Worm (Caenorhabditis elegans) whole organism, L4 larva: ENCODE results near the gene F49C12.2.
A peak's percentile ranks its signal among the peaks of the same experiment; 100 is the strongest.

Experiments used
- F10B5.3 ChIP-seq: sonication (generic microtip); optimal IDR thresholded peaks from 2 replicates; lab custom pipeline; 2016; ENCODE audit warnings: mild to moderate bottlenecking, missing genetic modification characterization, missing compliant biosample characterization
- T20F7.1 ChIP-seq: fragments of 200-800 bp; sonication (Bioruptor generic); optimal IDR thresholded peaks from 2 replicates; lab custom pipeline; 2018; ENCODE audit warnings: mild to moderate bottlenecking, missing genetic modification characterization, missing compliant biosample characterization
- Y48G9A.11 ChIP-seq: fragments of 200-800 bp; sonication (Bioruptor generic); IDR thresholded peaks from 2 replicates; pipeline ENCODE4 v1.3.6; 2022; ENCODE audit warnings: missing genetic modification reagents, missing genetic modification characterization, missing compliant biosample characterization
- Y5F2A.4 ChIP-seq: fragments of 200-800 bp; sonication (Bioruptor generic); optimal IDR thresholded peaks from 2 replicates; lab custom pipeline; 2018; ENCODE audit warnings: mild to moderate bottlenecking, missing genetic modification characterization, missing compliant biosample characterization
- aha-1 ChIP-seq: fragments of 150-350 bp; peaks from one replicate; lab custom pipeline; 2014; ENCODE audit warnings: missing biosample characterization, missing genetic modification characterization
- ceh-28 ChIP-seq: fragments of 150-350 bp; optimal IDR thresholded peaks from 2 replicates; lab custom pipeline; 2014; ENCODE audit warnings: missing biosample characterization, missing genetic modification reagents, missing genetic modification characterization
- ceh-44 ChIP-seq: fragments of 200-800 bp; sonication (Bioruptor generic); IDR thresholded peaks from 2 replicates; pipeline ENCODE4 v1.3.6; 2022; ENCODE audit warnings: missing genetic modification reagents, missing genetic modification characterization, missing compliant biosample characterization
- ceh-62 ChIP-seq: sonication (generic microtip); optimal IDR thresholded peaks from 2 replicates; lab custom pipeline; 2017; ENCODE audit warnings: missing biosample characterization, missing genetic modification characterization
- ces-1 ChIP-seq: fragments of 150-350 bp; sonication (generic microtip); optimal IDR thresholded peaks from 4 replicates; lab custom pipeline; 2014; ENCODE audit warnings: missing biosample characterization, missing genetic modification reagents, missing genetic modification characterization
- daf-12 ChIP-seq: fragments of 150-350 bp; optimal IDR thresholded peaks from 2 replicates; lab custom pipeline; 2014; ENCODE audit warnings: missing biosample characterization, missing genetic modification reagents, missing genetic modification characterization
- daf-16 ChIP-seq, 3 experiments: sonication (generic microtip); optimal IDR thresholded peaks; 2 replicates each; lab custom pipeline; 2016 to 2017; ENCODE audit warnings: missing genetic modification characterization in 3 of 3, missing genetic modification reagents in 3 of 3, mild to moderate bottlenecking in 2 of 3, missing compliant biosample characterization in 2 of 3, missing biosample characterization in 1 of 3, moderate library complexity in 1 of 3
- dmd-6 ChIP-seq: fragments of 200-800 bp; sonication (Bioruptor generic); IDR thresholded peaks from 2 replicates; pipeline ENCODE4 v1.3.6; 2022; ENCODE audit warnings: missing genetic modification reagents, missing genetic modification characterization, missing compliant biosample characterization
- duxl-1 ChIP-seq: sonication (generic microtip); optimal IDR thresholded peaks from 2 replicates; lab custom pipeline; 2016; ENCODE audit warnings: mild to moderate bottlenecking, missing genetic modification characterization, moderate library complexity, missing compliant biosample characterization; ENCODE audit not compliant: poor library complexity
- hif-1 ChIP-seq, 2 experiments: sonication (generic microtip); optimal IDR thresholded peaks; 2 replicates each; lab custom pipeline; 2016 to 2017; ENCODE audit warnings: missing compliant biosample characterization in 2 of 2, missing genetic modification characterization in 2 of 2, missing genetic modification reagents in 2 of 2, missing genotype in 2 of 2, mild to moderate bottlenecking in 1 of 2
- hlh-11 ChIP-seq: fragments of 200-800 bp; sonication (Bioruptor generic); optimal IDR thresholded peaks from 2 replicates; lab custom pipeline; 2018; ENCODE audit warnings: mild to moderate bottlenecking, missing genetic modification characterization, missing compliant biosample characterization
- jun-1 ChIP-seq: fragments of 150-350 bp; optimal IDR thresholded peaks from 2 replicates; lab custom pipeline; 2014; ENCODE audit warnings: missing biosample characterization, missing genetic modification reagents, missing genetic modification characterization
- lim-7 ChIP-seq: fragments of 200-800 bp; sonication (Bioruptor generic); IDR thresholded peaks from 2 replicates; pipeline ENCODE4 v1.3.6; 2022; ENCODE audit warnings: missing genetic modification characterization, missing compliant biosample characterization
- madf-9 ChIP-seq: fragments of 200-800 bp; sonication (Bioruptor generic); conservative IDR thresholded peaks from 2 replicates; pipeline ENCODE4 v1.3.6; 2022; ENCODE audit warnings: missing genetic modification reagents, missing genetic modification characterization, missing compliant biosample characterization
- mdt-29 ChIP-seq: fragments of 200-800 bp; sonication (Bioruptor generic); IDR thresholded peaks from 2 replicates; pipeline ENCODE4 v1.3.6; 2022; ENCODE audit warnings: missing genetic modification reagents, missing genetic modification characterization, missing compliant biosample characterization
- mep-1 ChIP-seq: fragments of 150-350 bp; sonication (generic microtip); optimal IDR thresholded peaks from 3 replicates; lab custom pipeline; 2014; ENCODE audit warnings: missing biosample characterization, missing genetic modification characterization
- mes-2 ChIP-seq: sonication (generic microtip); optimal IDR thresholded peaks from 2 replicates; lab custom pipeline; 2016; ENCODE audit warnings: missing genotype, mild to moderate bottlenecking, missing genetic modification characterization, missing compliant biosample characterization; ENCODE audit not compliant: poor library complexity, severe bottlenecking
- mxl-2 ChIP-seq: fragments of 200-800 bp; sonication (Bioruptor generic); conservative IDR thresholded peaks from 2 replicates; pipeline ENCODE4 v1.3.6; 2022; ENCODE audit warnings: missing genetic modification reagents, missing genetic modification characterization, missing compliant biosample characterization
- nhr-102 ChIP-seq: sonication (generic microtip); optimal IDR thresholded peaks from 2 replicates; lab custom pipeline; 2016; ENCODE audit warnings: mild to moderate bottlenecking, missing genetic modification characterization, moderate library complexity, missing compliant biosample characterization
- nhr-111 ChIP-seq: fragments of 200-800 bp; sonication (Bioruptor generic); optimal IDR thresholded peaks from 2 replicates; lab custom pipeline; 2018; ENCODE audit warnings: mild to moderate bottlenecking, missing genetic modification characterization, missing compliant biosample characterization
- nhr-237 ChIP-seq: sonication (generic microtip); optimal IDR thresholded peaks from 2 replicates; lab custom pipeline; 2017; ENCODE audit warnings: missing biosample characterization, missing genetic modification characterization
- nhr-28 ChIP-seq: fragments of 150-350 bp; optimal IDR thresholded peaks from 2 replicates; lab custom pipeline; 2014; ENCODE audit warnings: missing biosample characterization, missing genetic modification characterization
- nhr-41 ChIP-seq: fragments of 200-800 bp; sonication (Bioruptor generic); IDR thresholded peaks from 2 replicates; pipeline ENCODE4 v1.3.6; 2022; ENCODE audit warnings: missing genetic modification reagents, missing genetic modification characterization, missing compliant biosample characterization
- nhr-42 ChIP-seq: fragments of 200-800 bp; sonication (Bioruptor generic); IDR thresholded peaks from 2 replicates; pipeline ENCODE4 v1.3.6; 2022; ENCODE audit warnings: missing genetic modification characterization, missing compliant biosample characterization
- pha-4 ChIP-seq, 2 experiments: fragments of 150-350 bp in 1 of 2; fragments of 200-800 bp in 1 of 2; sonication (Bioruptor generic) in 1 of 2; IDR thresholded peaks in 1 of 2; optimal IDR thresholded peaks in 1 of 2; 2 replicates each; pipeline versions ENCODE4 v1.3.6 to Lab custom; 2014 to 2022; ENCODE audit warnings: missing genetic modification characterization in 2 of 2, missing genetic modification reagents in 2 of 2, missing biosample characterization in 1 of 2, missing compliant biosample characterization in 1 of 2
- pqm-1 ChIP-seq: sonication (generic microtip); optimal IDR thresholded peaks from 2 replicates; lab custom pipeline; 2017; ENCODE audit warnings: missing biosample characterization, missing genetic modification characterization
- saeg-2 ChIP-seq: fragments of 200-800 bp; sonication (Bioruptor generic); IDR thresholded peaks from 2 replicates; pipeline ENCODE4 v1.3.6; 2022; ENCODE audit warnings: missing genetic modification reagents, missing genetic modification characterization, missing compliant biosample characterization
- spr-3 ChIP-seq: fragments of 200-800 bp; sonication (Bioruptor generic); optimal IDR thresholded peaks from 2 replicates; lab custom pipeline; 2018; ENCODE audit warnings: mild to moderate bottlenecking, missing genetic modification characterization, missing compliant biosample characterization
- tag-97 ChIP-seq: fragments of 200-800 bp; sonication (Bioruptor generic); IDR thresholded peaks from 2 replicates; pipeline ENCODE4 v1.3.6; 2022; ENCODE audit warnings: missing genetic modification characterization, missing compliant biosample characterization
- tra-1 ChIP-seq: fragments of 200-800 bp; sonication (Bioruptor generic); IDR thresholded peaks from 2 replicates; pipeline ENCODE4 v1.3.6; 2022; ENCODE audit warnings: missing genetic modification reagents, missing genetic modification characterization, missing compliant biosample characterization
- unc-130 ChIP-seq: sonication (generic microtip); optimal IDR thresholded peaks from 2 replicates; lab custom pipeline; 2016; ENCODE audit warnings: missing genetic modification reagents, missing genetic modification characterization, missing compliant biosample characterization
- unc-39 ChIP-seq: sonication (generic microtip); optimal IDR thresholded peaks from 2 replicates; lab custom pipeline; 2017; ENCODE audit warnings: missing biosample characterization, missing genetic modification characterization
- unc-62 ChIP-seq, 3 experiments: fragments of 150-350 bp in 1 of 3; sonication (generic microtip); optimal IDR thresholded peaks in 2 of 3; peaks in 1 of 3; 1 replicate in 1 of 3; 2 replicates in 2 of 3; lab custom pipeline; 2014 to 2017; ENCODE audit warnings: missing biosample characterization in 3 of 3, missing genetic modification characterization in 3 of 3, missing genetic modification reagents in 3 of 3, missing genotype in 1 of 3
- vab-7 ChIP-seq: fragments of 200-800 bp; sonication (Bioruptor generic); IDR thresholded peaks from 2 replicates; pipeline ENCODE4 v1.3.6; 2022; ENCODE audit warnings: missing genetic modification reagents, missing genetic modification characterization, missing compliant biosample characterization
- zag-1 ChIP-seq: fragments of 150-350 bp; optimal IDR thresholded peaks from 2 replicates; lab custom pipeline; 2014; ENCODE audit warnings: missing biosample characterization, missing genetic modification characterization
- zfp-2 ChIP-seq: sonication (generic microtip); optimal IDR thresholded peaks from 2 replicates; lab custom pipeline; 2016; ENCODE audit warnings: mild to moderate bottlenecking, missing genetic modification characterization, missing compliant biosample characterization
- zfp-3 ChIP-seq: fragments of 200-800 bp; sonication (Bioruptor generic); conservative IDR thresholded peaks from 2 replicates; pipeline ENCODE4 v1.3.6; 2022; ENCODE audit warnings: missing genetic modification reagents, missing genetic modification characterization, missing compliant biosample characterization
- zip-11 ChIP-seq: fragments of 200-800 bp; sonication (Bioruptor generic); IDR thresholded peaks from 2 replicates; pipeline ENCODE4 v1.3.6; 2022; ENCODE audit warnings: missing genetic modification characterization, missing compliant biosample characterization
- zip-2 ChIP-seq: fragments of 150-350 bp; optimal IDR thresholded peaks from 2 replicates; lab custom pipeline; 2014; ENCODE audit warnings: missing biosample characterization, missing genetic modification characterization

Gene F49C12.2

ce11 chrIV:9308975-9309374, 9.9 kb upstream of the F49C12.2 start, which contains the start of gene F49C12.6:
Gene F49C12.6 (minus strand): TSS chrIV:9309075.
- TF ChIP-seq mes-2 (tag; lab: Kevin White, UChicago) (no peak), ceh-28 (tag; lab: Kevin White, UChicago) (no peak), mxl-2 (GFP tag; lab: Robert Waterston, UW) (no peak), Y48G9A.11 (GFP tag; lab: Robert Waterston, UW) (no peak), ces-1 (GFP tag; lab: Kevin White, UChicago) (no peak), nhr-28 (tag; lab: Kevin White, UChicago) (no peak), nhr-102 (tag; lab: Kevin White, UChicago) (no peak), tag-97 (GFP tag; lab: Robert Waterston, UW) (no peak), mep-1 (no peak), zip-2 (no peak), nhr-237 (no peak), zfp-2 (tag; lab: Kevin White, UChicago) (no peak), hif-1 (tag; optimal IDR thresholded peaks at IDR 0.05; lab: Kevin White, UChicago) (no peak), daf-12 (no peak), nhr-111 (GFP tag; lab: Kevin White, UChicago) (no peak), zfp-3 (no peak)

ce11 chrIV:9304617-9305016, 5.6 kb upstream of the F49C12.2 start, which contains the start of gene F49C12.5:
Gene F49C12.5 (plus strand): TSS chrIV:9304917.
- TF ChIP-seq zip-11 (no peak), pqm-1 (tag; lab: Kevin White, UChicago) (no peak), zip-2 (no peak)

DNA sequence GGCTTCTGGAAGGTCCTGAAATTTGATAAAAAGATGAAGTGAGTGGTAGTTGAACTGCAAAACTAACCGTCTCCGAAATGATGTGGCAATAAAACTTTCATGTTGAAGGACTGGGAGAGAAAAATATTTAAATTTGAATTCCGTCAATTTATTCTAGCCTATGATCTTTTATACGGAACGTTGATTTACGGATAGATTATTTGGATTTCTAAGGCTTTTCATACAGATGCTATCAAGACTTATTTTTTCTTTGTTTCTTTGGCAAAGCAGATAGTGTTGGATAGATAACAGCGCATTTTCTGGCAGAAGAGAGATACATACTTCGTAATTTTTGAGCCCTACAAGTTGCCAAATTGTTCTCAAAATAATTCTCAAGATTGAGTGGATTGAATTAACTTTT, 4.9 kb upstream of the F49C12.2 start, which contains the start of gene F49C12.4:
F49C12.4 (minus strand) TSS at position 101 of the 400 bp plus-strand sequence.
- TF ChIP-seq lim-7 (GFP tag; lab: Robert Waterston, UW) = no peak
- no peak for TF ChIP-seq hif-1 (tag; optimal IDR thresholded peaks at IDR 0.05; lab: Kevin White, UChicago)
- TF ChIP-seq daf-16 (GFP tag; optimal IDR thresholded peaks at IDR 0.05; lab: Kevin White, UChicago) = no peak
- no peak for TF ChIP-seq daf-16 (tag; optimal IDR thresholded peaks at IDR 0.05; lab: Kevin White, UChicago)
- TF ChIP-seq spr-3 (GFP tag; lab: Kevin White, UChicago) = no peak
- TF ChIP-seq saeg-2 = no peak
- TF ChIP-seq dmd-6 (GFP tag; lab: Robert Waterston, UW) = no peak
- TF ChIP-seq zag-1 (tag; lab: Kevin White, UChicago) = no peak
- no peak for TF ChIP-seq unc-39 (tag; lab: Kevin White, UChicago)
- TF ChIP-seq T20F7.1 = no peak
- TF ChIP-seq ceh-62 = no peak

DNA sequence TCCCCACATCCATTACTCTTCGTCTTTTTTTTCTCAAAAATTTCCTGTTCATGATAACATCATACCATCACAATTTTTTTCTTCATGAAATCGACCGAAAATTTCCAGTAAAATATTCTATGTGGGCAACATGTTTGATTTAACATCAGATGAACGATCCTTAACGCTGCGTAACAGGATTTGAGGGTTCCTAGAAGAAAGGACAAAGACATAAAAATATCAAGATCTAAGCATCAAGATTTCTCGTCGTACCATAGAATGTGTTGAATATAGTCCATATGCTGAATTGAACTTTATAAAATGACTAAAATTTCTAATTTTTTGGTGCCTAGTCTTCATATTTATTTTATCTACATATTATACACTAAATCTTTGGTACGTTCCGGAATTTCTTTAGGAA, 1.1 kb upstream of the F49C12.2 start, which contains the start of gene F49C12.3:
F49C12.3 (plus strand) TSS at position 301 of the 400 bp plus-strand sequence.
- TF ChIP-seq zfp-2 (tag; lab: Kevin White, UChicago) (no peak), jun-1 (no peak), Y5F2A.4 (no peak), lim-7 (GFP tag; lab: Robert Waterston, UW) (no peak), F10B5.3 (tag; lab: Kevin White, UChicago) (no peak), unc-130 (GFP tag; lab: Kevin White, UChicago) (no peak), hif-1 (tag; optimal IDR thresholded peaks at IDR 0.05; lab: Kevin White, UChicago) (no peak), ceh-44 (no peak), zfp-3 (no peak), vab-7 (GFP tag; lab: Robert Waterston, UW) (no peak), nhr-41 (no peak), dmd-6 (GFP tag; lab: Robert Waterston, UW) (no peak)

ce11 chrIV:9296285-9296684, 2.8 kb downstream of the F49C12.2 start, which contains the start of gene F49C12.1:
Gene F49C12.1 (minus strand): TSS chrIV:9296354.
- TF ChIP-seq aha-1 (tag; lab: Kevin White, UChicago) (peak; percentile 51), unc-62 (GFP tag; optimal IDR thresholded peaks at IDR 0.05 in 1 of 2; lab: Kevin White, UChicago) (peak in 1 of 2 experiments; percentile 65), unc-62 (tag; optimal IDR thresholded peaks at IDR 0.05; lab: Kevin White, UChicago) (no peak), hlh-11 (no peak), duxl-1 (tag; lab: Kevin White, UChicago) (no peak), pha-4 (GFP tag; IDR thresholded peaks at IDR 0.05; lab: Robert Waterston, UW) (no peak), pha-4 (tag; optimal IDR thresholded peaks at IDR 0.05; lab: Kevin White, UChicago) (no peak), mdt-29 (GFP tag; lab: Robert Waterston, UW) (no peak), tra-1 (GFP tag; lab: Robert Waterston, UW) (no peak), madf-9 (GFP tag; lab: Robert Waterston, UW) (no peak), nhr-42 (GFP tag; lab: Robert Waterston, UW) (no peak)
